Worm (Caenorhabditis elegans) whole organism, young adult: Measurements from ENCODE around the gene clec-174.
"Not testable (repeated sequence)": the region's sequence is repeated elsewhere in the genome, so short reads cannot be mapped to it uniquely, and the experiment has no call there.

Source experiments
- hmg-1.2 ChIP-seq: fragments of 200-800 bp; sonication (Bioruptor generic); IDR thresholded peaks from 2 replicates; pipeline ENCODE4 v1.3.6; 2022; ENCODE audit warnings: missing genetic modification reagents, missing genetic modification characterization, missing compliant biosample characterization
- mes-4 ChIP-seq: sonication (generic microtip); optimal IDR thresholded peaks from 2 replicates; lab custom pipeline; 2016; ENCODE audit warnings: missing genotype, missing genetic modification characterization, missing compliant biosample characterization
- unc-62 ChIP-seq: fragments of 150-350 bp; optimal IDR thresholded peaks from 2 replicates; lab custom pipeline; 2014; ENCODE audit warnings: missing biosample characterization, missing genetic modification reagents, missing genetic modification characterization

DNA sequence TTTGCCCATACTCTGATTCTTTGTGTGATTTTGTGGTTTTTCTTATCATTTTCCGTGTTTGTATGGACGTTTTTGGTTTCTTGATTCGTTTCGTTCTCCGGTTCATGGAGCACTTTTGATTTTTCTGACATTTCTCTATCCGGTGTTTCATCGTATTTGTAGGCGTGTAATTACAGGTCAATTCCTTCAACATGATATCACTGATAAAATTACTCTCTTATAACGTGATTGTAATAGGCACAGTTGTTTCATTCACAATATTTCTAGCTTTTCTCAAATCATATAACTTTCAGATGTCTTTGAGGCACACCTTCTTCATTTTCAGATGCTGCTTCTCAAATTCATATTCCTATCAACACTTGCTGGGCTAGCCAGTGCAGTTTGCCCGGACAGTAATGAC lies 9.1 kb downstream of the clec-174 start, which contains the start of gene clec-70:
- not testable (repeated sequence) for TF ChIP-seq mes-4 (tag; lab: Kevin White, UChicago); unc-62; hmg-1.2 (GFP tag; lab: Robert Waterston, UW)
